Fruit fly (Drosophila melanogaster) whole organism, embryonic: Measurements from ENCODE around the gene SK.
A peak's percentile ranks its signal among the peaks of the same experiment; 100 is the strongest.

ENCODE experiments used
- Abd-B ChIP-seq: fragments of 200-800 bp; sonication (Bioruptor generic); optimal IDR thresholded peaks from 2 replicates; lab custom pipeline; 2018; ENCODE audit warnings: missing biosample characterization, mild to moderate bottlenecking, missing genetic modification characterization, moderate library complexity
- Antp ChIP-seq: fragments of 200-800 bp; sonication (Bioruptor generic); optimal IDR thresholded peaks from 3 replicates; lab custom pipeline; 2016; ENCODE audit warnings: missing biosample characterization, missing genetic modification characterization
- Bdp1 ChIP-seq: fragments of 200-800 bp; sonication (Bioruptor generic); optimal IDR thresholded peaks from 3 replicates; lab custom pipeline; 2016; ENCODE audit warnings: missing biosample characterization, missing genetic modification characterization
- CG10147 ChIP-seq: fragments of 200-800 bp; sonication (Bioruptor generic); optimal IDR thresholded peaks from 2 replicates; lab custom pipeline; 2019; ENCODE audit warnings: missing biosample characterization, mild to moderate bottlenecking, missing genetic modification characterization, moderate library complexity
- CG12104 ChIP-seq: fragments of 200-800 bp; sonication (Bioruptor generic); optimal IDR thresholded peaks from 3 replicates; lab custom pipeline; 2016; ENCODE audit warnings: missing biosample characterization, missing genetic modification characterization
- CG12942 ChIP-seq: fragments of 200-800 bp; sonication (Bioruptor generic); optimal IDR thresholded peaks from 3 replicates; lab custom pipeline; 2016; ENCODE audit warnings: missing biosample characterization, missing genetic modification characterization
- CG13894 ChIP-seq: fragments of 200-800 bp; sonication (Bioruptor generic); optimal IDR thresholded peaks from 3 replicates; lab custom pipeline; 2018; ENCODE audit warnings: missing biosample characterization, mild to moderate bottlenecking, missing genetic modification characterization, moderate library complexity
- CG1602 ChIP-seq: fragments of 200-800 bp; sonication (Bioruptor generic); optimal IDR thresholded peaks from 3 replicates; lab custom pipeline; 2016; ENCODE audit warnings: missing biosample characterization, missing genetic modification characterization
- CG1603 ChIP-seq: fragments of 200-800 bp; sonication (Bioruptor generic); optimal IDR thresholded peaks from 2 replicates; lab custom pipeline; 2019; ENCODE audit warnings: missing biosample characterization, mild to moderate bottlenecking, missing genetic modification characterization, moderate library complexity
- CG17612 ChIP-seq: fragments of 200-800 bp; sonication (Bioruptor generic); IDR thresholded peaks from 2 replicates; pipeline ENCODE4 v1.3.6; 2022; ENCODE audit warnings: missing biosample characterization, missing genetic modification characterization
- CG2129 ChIP-seq: fragments of 200-800 bp; sonication (Bioruptor generic); IDR thresholded peaks from 2 replicates; pipeline ENCODE4 v1.3.6; 2022; ENCODE audit warnings: missing biosample characterization, missing genetic modification characterization; ENCODE audit not compliant: partially characterized antibody
- CG30403 ChIP-seq: fragments of 200-800 bp; sonication (Bioruptor generic); optimal IDR thresholded peaks from 3 replicates; lab custom pipeline; 2016; ENCODE audit warnings: missing biosample characterization, missing genetic modification characterization
- CG31224 ChIP-seq: fragments of 200-800 bp; sonication (Bioruptor generic); IDR thresholded peaks from 2 replicates; pipeline ENCODE4 v1.3.6; 2022; ENCODE audit warnings: missing biosample characterization, missing genetic modification characterization
- CG4730 ChIP-seq: fragments of 200-800 bp; sonication (Bioruptor generic); IDR thresholded peaks from 2 replicates; pipeline ENCODE4 v1.3.6; 2022; ENCODE audit warnings: missing biosample characterization, missing genetic modification characterization
- CG4854 ChIP-seq: fragments of 200-800 bp; sonication (Bioruptor generic); optimal IDR thresholded peaks from 2 replicates; lab custom pipeline; 2016; ENCODE audit warnings: missing biosample characterization, missing genetic modification characterization, inconsistent platforms
- CG6689 ChIP-seq: fragments of 200-800 bp; sonication (Bioruptor generic); IDR thresholded peaks from 2 replicates; pipeline ENCODE4 v1.3.6; 2022; ENCODE audit warnings: missing biosample characterization, missing genetic modification characterization
- CG7271 ChIP-seq: fragments of 200-800 bp; sonication (Bioruptor generic); optimal IDR thresholded peaks from 2 replicates; lab custom pipeline; 2018; ENCODE audit warnings: missing biosample characterization, mild to moderate bottlenecking, missing genetic modification characterization, moderate library complexity
- CG7556 ChIP-seq: fragments of 200-800 bp; sonication (Bioruptor generic); optimal IDR thresholded peaks from 2 replicates; lab custom pipeline; 2017; ENCODE audit warnings: missing biosample characterization, mild to moderate bottlenecking, missing genetic modification characterization
- CG9932 ChIP-seq: fragments of 200-800 bp; sonication (Bioruptor generic); IDR thresholded peaks from 2 replicates; pipeline ENCODE4 v1.3.6; 2022; ENCODE audit warnings: missing biosample characterization, missing genetic modification characterization
- CkIIα-i1 ChIP-seq: fragments of 200-800 bp; sonication (Bioruptor generic); IDR thresholded peaks from 2 replicates; pipeline ENCODE4 v1.3.6; 2022; ENCODE audit warnings: missing biosample characterization, missing genetic modification characterization
- CrebB ChIP-seq: fragments of 200-800 bp; sonication (Bioruptor generic); optimal IDR thresholded peaks from 3 replicates; lab custom pipeline; 2018; ENCODE audit warnings: missing biosample characterization, mild to moderate bottlenecking, missing genetic modification characterization
- Dp ChIP-seq: fragments of 200-800 bp; sonication (Bioruptor generic); optimal IDR thresholded peaks from 2 replicates; lab custom pipeline; 2018; ENCODE audit warnings: missing biosample characterization, mild to moderate bottlenecking, missing genetic modification characterization, moderate library complexity
- Eip74EF ChIP-seq, 2 experiments: fragments of 200-800 bp in 1 of 2; fragments of >200 bp in 1 of 2; sonication (Bioruptor generic) in 1 of 2; optimal IDR thresholded peaks; 2 replicates each; lab custom pipeline; 2017 to 2019; ENCODE audit warnings: missing biosample characterization in 2 of 2, missing genetic modification characterization in 2 of 2, mild to moderate bottlenecking in 1 of 2, moderate library complexity in 1 of 2
- H15 ChIP-seq: fragments of 200-800 bp; sonication (Bioruptor generic); IDR thresholded peaks from 3 replicates; pipeline ENCODE4 v1.3.6; 2022; ENCODE audit warnings: missing biosample characterization, missing genetic modification characterization
- Hmr ChIP-seq: fragments of 200-800 bp; sonication (Bioruptor generic); optimal IDR thresholded peaks from 3 replicates; lab custom pipeline; 2017; ENCODE audit warnings: mild to moderate bottlenecking, missing biosample characterization, missing genetic modification reagents, missing genetic modification characterization
- Hr78 ChIP-seq, 2 experiments: fragments of 200-800 bp in 1 of 2; fragments of >200 bp in 1 of 2; sonication (Bioruptor generic) in 1 of 2; optimal IDR thresholded peaks; 2 replicates each; lab custom pipeline; 2017 to 2019; ENCODE audit warnings: missing biosample characterization in 2 of 2, missing genetic modification characterization in 2 of 2, mild to moderate bottlenecking in 1 of 2, moderate library complexity in 1 of 2
- Neu2 ChIP-seq: fragments of 200-800 bp; sonication (Bioruptor generic); optimal IDR thresholded peaks from 3 replicates; lab custom pipeline; 2016; ENCODE audit warnings: missing biosample characterization, missing genetic modification characterization, borderline replicate concordance
- Pdp1 ChIP-seq, 2 experiments: fragments of 200-800 bp; sonication (Bioruptor generic); optimal IDR thresholded peaks; 3 replicates each; lab custom pipeline; 2016; ENCODE audit warnings: missing biosample characterization in 2 of 2, missing genetic modification characterization in 2 of 2, mild to moderate bottlenecking in 1 of 2, moderate library complexity in 1 of 2
- Ravus ChIP-seq: fragments of 200-800 bp; sonication (Bioruptor generic); IDR thresholded peaks from 2 replicates; pipeline ENCODE4 v1.3.6; 2022; ENCODE audit warnings: missing biosample characterization, missing genetic modification characterization
- Rx ChIP-seq: fragments of 200-800 bp; sonication (Bioruptor generic); IDR thresholded peaks from 2 replicates; pipeline ENCODE4 v1.3.6; 2022; ENCODE audit warnings: missing biosample characterization, missing genetic modification characterization
- Spps ChIP-seq: fragments of 200-800 bp; sonication (Bioruptor generic); optimal IDR thresholded peaks from 2 replicates; lab custom pipeline; 2018; ENCODE audit warnings: missing biosample characterization, mild to moderate bottlenecking, missing genetic modification characterization
- Stat92E ChIP-seq, 3 experiments: fragments of >200 bp in 2 of 3; fragments of 200-800 bp in 1 of 3; sonication (Bioruptor generic) in 1 of 3; optimal IDR thresholded peaks; 2 replicates each; lab custom pipeline; 2017 to 2019; ENCODE audit warnings: missing biosample characterization in 3 of 3, missing genetic modification characterization in 3 of 3, mild to moderate bottlenecking in 1 of 3, moderate library complexity in 1 of 3
- TFAM ChIP-seq: fragments of 200-800 bp; sonication (Bioruptor generic); optimal IDR thresholded peaks from 2 replicates; lab custom pipeline; 2017; ENCODE audit warnings: missing biosample characterization, missing genetic modification characterization, inconsistent platforms
- YL-1 ChIP-seq: fragments of 200-800 bp; sonication (Bioruptor generic); optimal IDR thresholded peaks from 3 replicates; lab custom pipeline; 2017; ENCODE audit warnings: missing biosample characterization, mild to moderate bottlenecking, missing genetic modification characterization
- ash1 ChIP-seq: fragments of 200-800 bp; sonication (Bioruptor generic); optimal IDR thresholded peaks from 2 replicates; lab custom pipeline; 2018; ENCODE audit warnings: missing biosample characterization, mild to moderate bottlenecking, missing genetic modification characterization
- cad ChIP-seq: fragments of >200 bp; optimal IDR thresholded peaks from 2 replicates; lab custom pipeline; 2017; ENCODE audit warnings: missing biosample characterization, missing genetic modification characterization
- cato ChIP-seq: fragments of 200-800 bp; sonication (Bioruptor generic); optimal IDR thresholded peaks from 2 replicates; lab custom pipeline; 2016; ENCODE audit warnings: missing biosample characterization, missing genetic modification characterization, borderline replicate concordance
- croc ChIP-seq: fragments of 200-800 bp; sonication (Bioruptor generic); conservative IDR thresholded peaks from 3 replicates; pipeline ENCODE4 v1.3.6; 2022; ENCODE audit warnings: missing biosample characterization, missing genetic modification characterization
- danr ChIP-seq: fragments of 200-800 bp; sonication (Bioruptor generic); IDR thresholded peaks from 2 replicates; pipeline ENCODE4 v1.3.6; 2022; ENCODE audit warnings: missing biosample characterization, missing genetic modification characterization
- gsb ChIP-seq: fragments of 200-800 bp; sonication (Bioruptor generic); IDR thresholded peaks from 2 replicates; pipeline ENCODE4 v1.3.6; 2022; ENCODE audit warnings: missing biosample characterization, missing genetic modification characterization
- hb ChIP-seq: fragments of 200-800 bp; sonication (Bioruptor generic); IDR thresholded peaks from 3 replicates; pipeline ENCODE4 v1.3.6; 2022; ENCODE audit warnings: missing biosample characterization, missing genetic modification characterization; ENCODE audit not compliant: partially characterized antibody
- hbn ChIP-seq: fragments of 200-800 bp; sonication (Bioruptor generic); IDR thresholded peaks from 2 replicates; pipeline ENCODE4 v1.3.6; 2022; ENCODE audit warnings: missing biosample characterization, missing genetic modification characterization; ENCODE audit not compliant: partially characterized antibody
- nerfin-1 ChIP-seq: fragments of 200-800 bp; sonication (Bioruptor generic); optimal IDR thresholded peaks from 3 replicates; lab custom pipeline; 2019; ENCODE audit warnings: missing biosample characterization, mild to moderate bottlenecking, missing genetic modification characterization, moderate library complexity
- sd ChIP-seq: fragments of 200-800 bp; sonication (Bioruptor generic); optimal IDR thresholded peaks from 3 replicates; lab custom pipeline; 2018; ENCODE audit warnings: missing biosample characterization, mild to moderate bottlenecking, missing genetic modification characterization, moderate library complexity
- unc-4 ChIP-seq: fragments of 200-800 bp; sonication (Bioruptor generic); IDR thresholded peaks from 2 replicates; pipeline ENCODE4 v1.3.6; 2022; ENCODE audit warnings: missing biosample characterization, missing genetic modification characterization; ENCODE audit not compliant: partially characterized antibody

The SK gene

dm6 chrX:5311838-5312339 lies 28.1 kb upstream of the SK start, which contains the start of the genes TrxT and dhd (continued):
- TF ChIP-seq CG7271 (no peak), hbn (GFP tag; lab: Robert Waterston, UW) (peak; percentile 46; the same call in 1 of the 2 replicates), cad (GFP tag; lab: Kevin White, UChicago) (no peak), YL-1 (GFP tag; lab: Kevin White, UChicago) (peak; percentile 34), CG4854 (GFP tag; lab: Kevin White, UChicago) (no peak), Stat92E (GFP tag; optimal IDR thresholded peaks at IDR 0.05; lab: Kevin White, UChicago) (no peak), CG17612 (GFP tag; lab: Robert Waterston, UW) (no peak), Dp (peak; percentile 75), hb (no peak), Rx (no peak), nerfin-1 (tag; lab: Kevin White, UChicago) (peak; percentile 1), sd (tag; lab: Kevin White, UChicago) (no peak), gsb (GFP tag; lab: Robert Waterston, UW) (no peak), cato (GFP tag; lab: Kevin White, UChicago) (no peak), CG30403 (no peak), Antp (GFP tag; lab: Kevin White, UChicago) (peak; percentile 37), Ravus (GFP tag; lab: Robert Waterston, UW) (no peak), danr (GFP tag; lab: Robert Waterston, UW) (no peak), Neu2 (GFP tag; lab: Kevin White, UChicago) (no peak), CG6689 (0 out of 2 replicates have a peak, but pooled peaks have one; percentile 44), Abd-B (no peak), CG9932 (GFP tag; lab: Robert Waterston, UW) (peak; percentile 34; the same call in 1 of the 2 replicates), unc-4 (GFP tag; lab: Robert Waterston, UW) (peak; percentile 65), CG7556 (GFP tag; lab: Kevin White, UChicago) (no peak), CG12104 (no peak), Hr78 (GFP tag; optimal IDR thresholded peaks at IDR 0.05; lab: Kevin White, UChicago) (no peak), CG13894 (tag; lab: Kevin White, UChicago) (peak; percentile 29), CrebB (tag; lab: Kevin White, UChicago) (peak; percentile 7), Eip74EF (GFP tag; optimal IDR thresholded peaks at IDR 0.05; lab: Kevin White, UChicago) (no peak), TFAM (GFP tag; lab: Kevin White, UChicago) (no peak), croc (no peak), Hmr (GFP tag; lab: Kevin White, UChicago) (no peak), CG1602 (GFP tag; lab: Kevin White, UChicago) (no peak), CG1603 (tag; lab: Kevin White, UChicago) (no peak), Bdp1 (GFP tag; lab: Kevin White, UChicago) (no peak), CG31224 (GFP tag; lab: Robert Waterston, UW) (no peak), CG4730 (GFP tag; lab: Robert Waterston, UW) (no peak), H15 (no peak), CG12942 (no peak), CG2129 (GFP tag; lab: Robert Waterston, UW) (no peak), CG10147 (GFP tag; lab: Kevin White, UChicago) (no peak), Pdp1 (GFP tag; optimal IDR thresholded peaks at IDR 0.05; lab: Kevin White, UChicago) (peak in 1 of 2 experiments; percentile 25), CkIIα-i1 (GFP tag; lab: Robert Waterston, UW) (no peak), Spps (tag; lab: Kevin White, UChicago) (no peak), ash1 (GFP tag; lab: Kevin White, UChicago) (no peak)
